Worm (Caenorhabditis elegans) whole organism, L4 larva: ENCODE data around the gene C17H11.2.

ENCODE experiments used
- F10B5.3 ChIP-seq: sonication (generic microtip); optimal IDR thresholded peaks from 2 replicates; lab custom pipeline; 2016; ENCODE audit warnings: mild to moderate bottlenecking, missing genetic modification characterization, missing compliant biosample characterization
- F26F4.8 ChIP-seq: fragments of 200-800 bp; sonication (Bioruptor generic); conservative IDR thresholded peaks from 2 replicates; pipeline ENCODE4 v1.3.6; 2022; ENCODE audit warnings: missing genetic modification characterization, missing compliant biosample characterization
- F37D6.2 ChIP-seq: sonication (generic microtip); optimal IDR thresholded peaks from 2 replicates; lab custom pipeline; 2016; ENCODE audit warnings: mild to moderate bottlenecking, missing genetic modification characterization, missing compliant biosample characterization
- F44E2.7 ChIP-seq: fragments of 200-800 bp; sonication (Bioruptor generic); IDR thresholded peaks from 2 replicates; pipeline ENCODE4 v2.1.2; 2022; ENCODE audit warnings: missing genetic modification characterization, missing compliant biosample characterization
- R02D3.7 ChIP-seq: fragments of 150-350 bp; sonication (generic microtip); optimal IDR thresholded peaks from 3 replicates; lab custom pipeline; 2014; ENCODE audit warnings: missing biosample characterization, missing genetic modification characterization
- T20F7.1 ChIP-seq: fragments of 200-800 bp; sonication (Bioruptor generic); optimal IDR thresholded peaks from 2 replicates; lab custom pipeline; 2018; ENCODE audit warnings: mild to moderate bottlenecking, missing genetic modification characterization, missing compliant biosample characterization
- Y48G9A.11 ChIP-seq: fragments of 200-800 bp; sonication (Bioruptor generic); IDR thresholded peaks from 2 replicates; pipeline ENCODE4 v1.3.6; 2022; ENCODE audit warnings: missing genetic modification reagents, missing genetic modification characterization, missing compliant biosample characterization
- ZK337.2 ChIP-seq: fragments of 200-800 bp; sonication (Bioruptor generic); IDR thresholded peaks from 2 replicates; pipeline ENCODE4 v1.3.6; 2022; ENCODE audit warnings: missing genetic modification reagents, missing genetic modification characterization, missing compliant biosample characterization
- ZK546.5 ChIP-seq, 2 experiments: sonication (generic microtip); optimal IDR thresholded peaks; 2 replicates each; lab custom pipeline; 2017; ENCODE audit warnings: missing biosample characterization in 2 of 2, missing genetic modification characterization in 2 of 2
- aha-1 ChIP-seq: fragments of 150-350 bp; peaks from one replicate; lab custom pipeline; 2014; ENCODE audit warnings: missing biosample characterization, missing genetic modification characterization
- arid-1 ChIP-seq: fragments of 200-800 bp; sonication (Bioruptor generic); conservative IDR thresholded peaks from 2 replicates; pipeline ENCODE4 v1.3.6; 2022; ENCODE audit warnings: missing genetic modification reagents, missing genetic modification characterization, missing compliant biosample characterization
- ceh-32 ChIP-seq: sonication (generic microtip); optimal IDR thresholded peaks from 2 replicates; lab custom pipeline; 2016; ENCODE audit warnings: mild to moderate bottlenecking, missing genetic modification characterization, missing compliant biosample characterization; ENCODE audit not compliant: poor library complexity
- ceh-44 ChIP-seq: fragments of 200-800 bp; sonication (Bioruptor generic); IDR thresholded peaks from 2 replicates; pipeline ENCODE4 v1.3.6; 2022; ENCODE audit warnings: missing genetic modification reagents, missing genetic modification characterization, missing compliant biosample characterization
- ceh-62 ChIP-seq: sonication (generic microtip); optimal IDR thresholded peaks from 2 replicates; lab custom pipeline; 2017; ENCODE audit warnings: missing biosample characterization, missing genetic modification characterization
- ceh-82 ChIP-seq: sonication (generic microtip); optimal IDR thresholded peaks from 2 replicates; lab custom pipeline; 2017; ENCODE audit warnings: missing biosample characterization, missing genetic modification characterization
- daf-16 ChIP-seq, 3 experiments: sonication (generic microtip); optimal IDR thresholded peaks; 2 replicates each; lab custom pipeline; 2016 to 2017; ENCODE audit warnings: missing genetic modification characterization in 3 of 3, missing genetic modification reagents in 3 of 3, mild to moderate bottlenecking in 2 of 3, missing compliant biosample characterization in 2 of 3, missing biosample characterization in 1 of 3, moderate library complexity in 1 of 3
- dmd-8 ChIP-seq: fragments of 200-800 bp; sonication (Bioruptor generic); IDR thresholded peaks from 2 replicates; pipeline ENCODE4 v1.3.6; 2022; ENCODE audit warnings: missing genetic modification characterization, missing compliant biosample characterization
- dmd-9 ChIP-seq: fragments of 200-800 bp; sonication (Bioruptor generic); IDR thresholded peaks from 2 replicates; pipeline ENCODE4 v1.3.6; 2022; ENCODE audit warnings: missing genetic modification reagents, missing genetic modification characterization, missing compliant biosample characterization
- duxl-1 ChIP-seq: sonication (generic microtip); optimal IDR thresholded peaks from 2 replicates; lab custom pipeline; 2016; ENCODE audit warnings: mild to moderate bottlenecking, missing genetic modification characterization, moderate library complexity, missing compliant biosample characterization; ENCODE audit not compliant: poor library complexity
- egl-43 ChIP-seq: fragments of 200-800 bp; sonication (Bioruptor generic); IDR thresholded peaks from 2 replicates; pipeline ENCODE4 v1.3.6; 2022; ENCODE audit warnings: missing genetic modification reagents, missing genetic modification characterization, missing compliant biosample characterization
- fkh-10 ChIP-seq: fragments of 150-350 bp; optimal IDR thresholded peaks from 2 replicates; lab custom pipeline; 2014; ENCODE audit warnings: missing biosample characterization, missing genetic modification reagents, missing genetic modification characterization
- gei-8 ChIP-seq: fragments of 200-800 bp; sonication (Bioruptor generic); optimal IDR thresholded peaks from 2 replicates; lab custom pipeline; 2018; ENCODE audit warnings: mild to moderate bottlenecking, missing genetic modification characterization, missing compliant biosample characterization
- hlh-11 ChIP-seq: fragments of 200-800 bp; sonication (Bioruptor generic); optimal IDR thresholded peaks from 2 replicates; lab custom pipeline; 2018; ENCODE audit warnings: mild to moderate bottlenecking, missing genetic modification characterization, missing compliant biosample characterization
- hlh-30 ChIP-seq: sonication (generic microtip); optimal IDR thresholded peaks from 2 replicates; lab custom pipeline; 2017; ENCODE audit warnings: antibody characterized with exemption, mild to moderate bottlenecking, missing genetic modification characterization, missing compliant biosample characterization; ENCODE audit not compliant: insufficient read depth
- lim-7 ChIP-seq: fragments of 200-800 bp; sonication (Bioruptor generic); IDR thresholded peaks from 2 replicates; pipeline ENCODE4 v1.3.6; 2022; ENCODE audit warnings: missing genetic modification characterization, missing compliant biosample characterization
- lin-1 ChIP-seq: fragments of 200-800 bp; sonication (Bioruptor generic); IDR thresholded peaks from 2 replicates; pipeline ENCODE4 v1.3.6; 2022; ENCODE audit warnings: missing genetic modification reagents, missing genetic modification characterization, missing compliant biosample characterization
- lin-13 ChIP-seq: fragments of 150-350 bp; optimal IDR thresholded peaks from 2 replicates; lab custom pipeline; 2014; ENCODE audit warnings: missing biosample characterization, missing genetic modification reagents, missing genetic modification characterization
- lin-38 ChIP-seq: fragments of 200-800 bp; sonication (Bioruptor generic); IDR thresholded peaks from 2 replicates; pipeline ENCODE4 v1.3.6; 2022; ENCODE audit warnings: missing genetic modification reagents, missing genetic modification characterization, missing compliant biosample characterization
- lir-3 ChIP-seq: sonication (generic microtip); optimal IDR thresholded peaks from 2 replicates; lab custom pipeline; 2016; ENCODE audit warnings: mild to moderate bottlenecking, missing genetic modification characterization, missing compliant biosample characterization
- madf-5 ChIP-seq, 2 experiments: fragments of 200-800 bp; sonication (Bioruptor generic); IDR thresholded peaks; 2 replicates each; pipeline ENCODE4 v1.3.6; 2022; ENCODE audit warnings: missing compliant biosample characterization in 2 of 2, missing genetic modification characterization in 2 of 2
- mdt-29 ChIP-seq: fragments of 200-800 bp; sonication (Bioruptor generic); IDR thresholded peaks from 2 replicates; pipeline ENCODE4 v1.3.6; 2022; ENCODE audit warnings: missing genetic modification reagents, missing genetic modification characterization, missing compliant biosample characterization
- mxl-3 ChIP-seq: fragments of 200-800 bp; sonication (Bioruptor generic); optimal IDR thresholded peaks from 2 replicates; lab custom pipeline; 2018; ENCODE audit warnings: mild to moderate bottlenecking, missing genetic modification characterization, missing compliant biosample characterization
- nhr-111 ChIP-seq: fragments of 200-800 bp; sonication (Bioruptor generic); optimal IDR thresholded peaks from 2 replicates; lab custom pipeline; 2018; ENCODE audit warnings: mild to moderate bottlenecking, missing genetic modification characterization, missing compliant biosample characterization
- nhr-25 ChIP-seq: sonication (generic microtip); optimal IDR thresholded peaks from 2 replicates; lab custom pipeline; 2017; ENCODE audit warnings: missing genetic modification characterization, mild to moderate bottlenecking, missing compliant biosample characterization, antibody characterized with exemption, moderate library complexity, borderline replicate concordance; ENCODE audit not compliant: insufficient read depth
- nhr-28 ChIP-seq: fragments of 150-350 bp; optimal IDR thresholded peaks from 2 replicates; lab custom pipeline; 2014; ENCODE audit warnings: missing biosample characterization, missing genetic modification characterization
- nhr-48 ChIP-seq: sonication (generic microtip); optimal IDR thresholded peaks from 2 replicates; lab custom pipeline; 2016; ENCODE audit warnings: mild to moderate bottlenecking, missing genetic modification characterization, missing compliant biosample characterization
- nhr-77 ChIP-seq: fragments of 150-350 bp; optimal IDR thresholded peaks from 2 replicates; lab custom pipeline; 2014; ENCODE audit warnings: missing biosample characterization, missing genetic modification characterization
- pha-4 ChIP-seq, 2 experiments: fragments of 150-350 bp in 1 of 2; fragments of 200-800 bp in 1 of 2; sonication (Bioruptor generic) in 1 of 2; IDR thresholded peaks in 1 of 2; optimal IDR thresholded peaks in 1 of 2; 2 replicates each; pipeline versions ENCODE4 v1.3.6 to Lab custom; 2014 to 2022; ENCODE audit warnings: missing genetic modification characterization in 2 of 2, missing genetic modification reagents in 2 of 2, missing biosample characterization in 1 of 2, missing compliant biosample characterization in 1 of 2
- rbr-2 ChIP-seq: sonication (generic microtip); optimal IDR thresholded peaks from 2 replicates; lab custom pipeline; 2016; ENCODE audit warnings: missing genotype, missing genetic modification characterization, missing compliant biosample characterization
- skn-1 ChIP-seq: fragments of 150-350 bp; optimal IDR thresholded peaks from 2 replicates; lab custom pipeline; 2014; ENCODE audit warnings: missing biosample characterization, missing genetic modification characterization
- snpc-4 ChIP-seq: fragments of 150-350 bp; optimal IDR thresholded peaks from 2 replicates; lab custom pipeline; 2014; ENCODE audit warnings: missing biosample characterization, missing genetic modification characterization
- spr-1 ChIP-seq: sonication (generic microtip); optimal IDR thresholded peaks from 2 replicates; lab custom pipeline; 2016; ENCODE audit warnings: mild to moderate bottlenecking, missing genetic modification characterization, missing compliant biosample characterization
- tra-1 ChIP-seq: fragments of 200-800 bp; sonication (Bioruptor generic); IDR thresholded peaks from 2 replicates; pipeline ENCODE4 v1.3.6; 2022; ENCODE audit warnings: missing genetic modification reagents, missing genetic modification characterization, missing compliant biosample characterization
- unc-39 ChIP-seq: sonication (generic microtip); optimal IDR thresholded peaks from 2 replicates; lab custom pipeline; 2017; ENCODE audit warnings: missing biosample characterization, missing genetic modification characterization
- vab-7 ChIP-seq: fragments of 200-800 bp; sonication (Bioruptor generic); IDR thresholded peaks from 2 replicates; pipeline ENCODE4 v1.3.6; 2022; ENCODE audit warnings: missing genetic modification reagents, missing genetic modification characterization, missing compliant biosample characterization
- zag-1 ChIP-seq: fragments of 150-350 bp; optimal IDR thresholded peaks from 2 replicates; lab custom pipeline; 2014; ENCODE audit warnings: missing biosample characterization, missing genetic modification characterization
- zfp-2 ChIP-seq: sonication (generic microtip); optimal IDR thresholded peaks from 2 replicates; lab custom pipeline; 2016; ENCODE audit warnings: mild to moderate bottlenecking, missing genetic modification characterization, missing compliant biosample characterization
- zfp-3 ChIP-seq: fragments of 200-800 bp; sonication (Bioruptor generic); conservative IDR thresholded peaks from 2 replicates; pipeline ENCODE4 v1.3.6; 2022; ENCODE audit warnings: missing genetic modification reagents, missing genetic modification characterization, missing compliant biosample characterization

The C17H11.2 gene

DNA sequence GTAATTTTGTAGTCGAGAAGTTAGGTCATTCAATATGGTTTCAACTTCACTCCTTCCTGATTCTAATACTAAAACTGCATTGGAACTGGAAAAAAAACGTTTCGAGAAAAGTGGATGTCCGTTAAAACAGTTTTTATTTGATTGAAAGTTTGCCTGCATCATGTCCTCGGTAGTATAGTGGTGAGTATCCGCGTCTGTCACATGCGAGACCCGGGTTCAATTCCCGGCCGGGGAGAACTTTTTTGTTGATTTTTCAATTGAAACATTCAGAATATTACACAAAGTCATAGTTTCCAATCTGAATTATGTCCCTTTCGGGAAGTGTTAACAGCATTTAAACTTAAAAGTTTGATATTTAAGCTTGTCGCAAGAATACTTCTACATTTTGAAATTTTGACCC lies 20.7 kb upstream of the C17H11.2 start (continued):
- no peak for TF ChIP-seq zfp-2

ce11 chrX:8150621-8151020 lies 19.1 kb upstream of the C17H11.2 start, which contains the start of gene F22F1.2:
Gene F22F1.2 (minus strand): TSS chrX:8150721.
- TF ChIP-seq skn-1 (tag; lab: Kevin White, UChicago) (no peak), duxl-1 (tag; lab: Kevin White, UChicago) (no peak), arid-1 (GFP tag; lab: Robert Waterston, UW) (no peak), snpc-4 (tag; lab: Kevin White, UChicago) (no peak), mdt-29 (GFP tag; lab: Robert Waterston, UW) (no peak), lir-3 (tag; lab: Kevin White, UChicago) (no peak), nhr-111 (no peak), nhr-25 (no peak), gei-8 (GFP tag; lab: Kevin White, UChicago) (no peak), unc-39 (no peak), mxl-3 (no peak), F26F4.8 (GFP tag; lab: Robert Waterston, UW) (no peak), ZK546.5 (tag; optimal IDR thresholded peaks at IDR 0.05; lab: Kevin White, UChicago) (no peak), nhr-48 (tag; lab: Kevin White, UChicago) (no peak), ceh-82 (tag; lab: Kevin White, UChicago) (no peak), R02D3.7 (tag; lab: Kevin White, UChicago) (no peak), dmd-9 (GFP tag; lab: Robert Waterston, UW) (no peak), spr-1 (tag; lab: Kevin White, UChicago) (no peak)

DNA sequence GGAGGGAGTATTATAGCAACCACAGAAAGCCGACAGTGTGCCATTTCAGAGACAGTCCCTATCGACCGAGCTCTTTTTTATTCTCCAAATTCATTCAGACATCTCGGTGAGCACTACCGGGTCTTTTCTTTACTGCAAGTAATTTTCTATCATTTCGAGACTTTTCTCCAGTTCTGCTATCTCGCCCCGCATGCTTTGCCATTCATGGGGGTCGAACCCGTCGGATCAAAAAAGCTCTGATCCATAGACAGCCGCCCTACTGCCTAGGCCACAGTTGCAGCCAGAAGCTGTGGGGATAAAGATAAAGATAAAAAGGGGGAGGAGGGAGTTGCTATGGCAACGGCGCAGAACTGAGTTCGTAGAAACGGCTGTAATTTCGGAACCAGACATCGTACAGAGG lies 18.3 kb upstream of the C17H11.2 start:
- TF ChIP-seq ceh-32 (tag; lab: Kevin White, UChicago): no peak
- no peak for TF ChIP-seq F10B5.3 (tag; lab: Kevin White, UChicago)
- 0 out of 2 replicates have a peak, but pooled peaks have one; percentile 33 for TF ChIP-seq lim-7 (GFP tag; lab: Robert Waterston, UW)
- TF ChIP-seq hlh-30 (tag; lab: Kevin White, UChicago): no peak
- TF ChIP-seq Y48G9A.11: no peak
- no peak for TF ChIP-seq hlh-11 (tag; lab: Kevin White, UChicago)
- no peak for TF ChIP-seq daf-16 (GFP tag; optimal IDR thresholded peaks at IDR 0.05; lab: Kevin White, UChicago)
- TF ChIP-seq daf-16 (tag; optimal IDR thresholded peaks at IDR 0.05; lab: Kevin White, UChicago): no peak
- no peak for TF ChIP-seq dmd-8 (GFP tag; lab: Robert Waterston, UW)
- no peak for TF ChIP-seq F44E2.7 (GFP tag; lab: Robert Waterston, UW)
- TF ChIP-seq lin-1: no peak
- no peak for TF ChIP-seq nhr-28
- no peak for TF ChIP-seq madf-5 (GFP tag; IDR thresholded peaks at IDR 0.05; lab: Robert Waterston, UW)
- TF ChIP-seq egl-43 (GFP tag; lab: Robert Waterston, UW): peak; percentile 74
- no peak for TF ChIP-seq lin-13 (GFP tag; lab: Kevin White, UChicago)
- TF ChIP-seq nhr-77 (tag; lab: Kevin White, UChicago): no peak
- TF ChIP-seq F37D6.2: no peak
- no peak for TF ChIP-seq rbr-2
- 0 out of 2 replicates have a peak, but pooled peaks have one; percentile 22 for TF ChIP-seq tra-1 (GFP tag; lab: Robert Waterston, UW)
- no peak for TF ChIP-seq zfp-3 (GFP tag; lab: Robert Waterston, UW)
- TF ChIP-seq lin-38 (GFP tag; lab: Robert Waterston, UW): 0 out of 2 replicates have a peak, but pooled peaks have one; percentile 39
- no peak for TF ChIP-seq F26F4.8 (GFP tag; lab: Robert Waterston, UW)
- TF ChIP-seq aha-1: peak; percentile 41
- no peak for TF ChIP-seq ZK337.2 (GFP tag; lab: Robert Waterston, UW)
- no peak for TF ChIP-seq vab-7 (GFP tag; lab: Robert Waterston, UW)
- no peak for TF ChIP-seq ceh-62 (tag; lab: Kevin White, UChicago)
- TF ChIP-seq duxl-1 (tag; lab: Kevin White, UChicago): no peak
- TF ChIP-seq fkh-10 (GFP tag; lab: Kevin White, UChicago): no peak
- TF ChIP-seq zag-1 (tag; lab: Kevin White, UChicago): no peak
- TF ChIP-seq pha-4 (GFP tag; IDR thresholded peaks at IDR 0.05; lab: Robert Waterston, UW): peak; percentile 43; the same call in 1 of the 2 replicates
- no peak for TF ChIP-seq pha-4 (tag; optimal IDR thresholded peaks at IDR 0.05; lab: Kevin White, UChicago)
- TF ChIP-seq ceh-44 (GFP tag; lab: Robert Waterston, UW): no peak
- no peak for TF ChIP-seq T20F7.1 (GFP tag; lab: Kevin White, UChicago)
